Fruit fly (Drosophila melanogaster): ENCODE data around the gene Zn72D.

Gene Zn72D

dm6 chr3L:16150161-16150538 lies 37.7 kb upstream of the Zn72D start:
- no peak for TF ChIP-seq noc (tag; optimal IDR thresholded peaks at IDR 0.05)

- peak; percentile 40 for TF ChIP-seq noc (tag; optimal IDR thresholded peaks at IDR 0.05)
Observed at dm6 chr3L:16149418-16150160, 37.2 kb upstream of the Zn72D start.

dm6 chr3L:16147819-16148236 lies 35.4 kb upstream of the Zn72D start:
- TF ChIP-seq noc (tag; optimal IDR thresholded peaks at IDR 0.05), result no peak

DNA sequence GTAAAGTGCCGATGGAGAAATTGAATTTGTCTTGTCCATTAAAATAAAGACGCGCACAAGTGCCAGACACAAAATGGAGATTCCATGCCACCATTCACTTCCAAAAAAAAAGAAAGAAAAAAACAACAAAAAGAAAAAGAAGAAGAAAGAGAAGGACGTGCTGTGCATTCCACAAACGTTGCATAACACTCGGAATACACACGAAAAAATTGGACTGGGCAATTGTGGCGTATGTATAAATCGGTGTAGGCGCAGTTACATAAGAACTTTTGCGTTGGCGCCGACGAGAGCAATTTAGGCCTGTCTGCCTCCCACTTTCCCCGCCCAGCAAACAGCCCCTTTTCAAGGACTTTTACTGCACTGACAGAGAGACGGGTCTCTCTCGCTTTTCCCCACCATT lies 34.9 kb upstream of the Zn72D start:
- no peak for TF ChIP-seq noc (tag; optimal IDR thresholded peaks at IDR 0.05)

- TF ChIP-seq noc (tag; optimal IDR thresholded peaks at IDR 0.05), result peak; percentile 71
Observed at dm6 chr3L:16146539-16146934, 34.1 kb upstream of the Zn72D start.

- TF ChIP-seq noc (tag; optimal IDR thresholded peaks at IDR 0.05), result no peak
Observed at dm6 chr3L:16145931-16146538, 33.6 kb upstream of the Zn72D start.

DNA sequence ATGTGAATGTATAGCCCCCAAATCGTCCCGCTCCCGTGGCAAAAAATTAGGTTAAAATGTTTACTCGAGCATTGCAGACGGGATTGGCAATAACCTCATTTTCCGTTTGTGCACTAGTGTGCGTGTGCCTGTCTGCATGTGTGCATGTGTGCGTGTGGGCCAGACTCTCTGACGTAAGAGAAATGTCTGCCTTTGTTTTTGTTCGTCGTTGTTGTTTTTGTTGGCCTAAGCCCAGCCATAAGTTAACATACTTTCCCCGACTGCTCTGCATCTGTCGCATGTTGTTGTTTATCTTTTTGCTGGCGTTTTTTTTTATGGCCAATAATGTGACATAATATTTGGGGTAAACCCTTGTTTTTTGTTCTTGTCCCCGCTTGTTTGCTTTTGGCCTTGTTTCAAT lies 32.9 kb upstream of the Zn72D start:
- no peak for TF ChIP-seq noc (tag; optimal IDR thresholded peaks at IDR 0.05)

dm6 chr3L:16143685-16144539 lies 31.5 kb upstream of the Zn72D start, which contains the start of gene CG32152:
TSS of gene CG32152 (minus strand) at chr3L:16144036.
- TF ChIP-seq noc (tag; optimal IDR thresholded peaks at IDR 0.05), result no peak

- TF ChIP-seq noc (tag; optimal IDR thresholded peaks at IDR 0.05), result no peak
Observed at dm6 chr3L:16141556-16141955, 29.1 kb upstream of the Zn72D start.

dm6 chr3L:16139131-16139530 lies 26.7 kb upstream of the Zn72D start:
- TF ChIP-seq noc (tag; optimal IDR thresholded peaks at IDR 0.05), result no peak

- TF ChIP-seq noc (tag; optimal IDR thresholded peaks at IDR 0.05), result no peak
Observed at dm6 chr3L:16137779-16138178, 25.4 kb upstream of the Zn72D start, which contains the start of gene CG5157. TSS of gene CG5157 (minus strand) at chr3L:16137879.

- peak; percentile 82 for TF ChIP-seq noc (tag; optimal IDR thresholded peaks at IDR 0.05)
Observed at dm6 chr3L:16136819-16137553, 24.6 kb upstream of the Zn72D start.

DNA sequence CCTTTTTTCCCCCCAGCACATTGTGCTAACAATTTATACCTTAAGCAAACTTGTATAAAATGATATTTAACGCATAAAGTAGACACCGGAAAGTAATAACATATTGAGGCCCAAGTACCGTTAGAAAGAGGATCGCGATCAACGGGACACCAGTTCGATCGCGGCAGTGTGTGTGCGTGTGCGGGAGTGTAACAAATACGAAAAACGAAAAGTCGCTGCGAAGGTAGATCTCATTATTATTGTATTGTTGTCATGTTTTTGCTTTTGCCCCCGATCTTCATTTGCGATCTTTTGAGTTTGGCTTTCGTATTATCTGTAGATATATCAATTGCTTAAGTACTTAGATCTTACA lies 19.6 kb upstream of the Zn72D start:
- TF ChIP-seq noc (tag; optimal IDR thresholded peaks at IDR 0.05), result no peak

- peak; percentile 43 for TF ChIP-seq noc (tag; optimal IDR thresholded peaks at IDR 0.05)
Observed at dm6 chr3L:16131264-16132066, 19.0 kb upstream of the Zn72D start, which contains the start of the genes Trs20 and elg1. TSS of gene Trs20 (minus strand) at chr3L:16131632. TSS of gene elg1 (plus strand) at chr3L:16132028.

All from whole organism, larva.